Worm (Caenorhabditis elegans): ENCODE data around the gene T26C12.3.
"Not testable (repeated sequence)": the region's sequence is repeated elsewhere in the genome, so short reads cannot be mapped to it uniquely, and the experiment has no call there.

T26C12.3 gene

DNA sequence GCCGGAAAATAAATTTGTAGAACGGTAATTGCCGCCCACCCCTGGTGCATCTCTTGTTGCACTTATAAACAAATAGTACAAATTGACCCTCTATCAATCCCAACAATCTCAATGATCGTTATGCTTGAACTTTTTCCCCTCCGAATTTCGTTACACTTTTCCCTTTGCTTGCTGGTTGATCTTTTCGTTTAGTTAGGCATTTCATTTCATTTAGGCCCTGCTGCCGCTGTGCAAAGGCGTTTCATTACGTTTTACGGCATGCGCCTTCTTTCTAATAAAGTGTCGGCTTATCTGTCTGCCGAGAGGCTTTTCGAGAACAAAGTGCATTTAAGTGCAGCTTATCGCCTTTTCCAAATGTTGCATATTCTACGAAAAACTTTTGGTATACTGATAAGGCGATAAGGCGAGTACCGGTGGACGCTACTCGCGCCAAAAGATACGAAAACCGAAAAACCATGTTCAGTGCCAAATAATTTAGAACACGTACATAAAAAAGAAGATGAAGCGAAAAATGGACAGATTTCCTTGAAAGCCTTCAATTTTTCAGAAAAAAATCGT, 37.5 kb upstream of the T26C12.3 start:
- TF ChIP-seq elt-2 (tag; optimal IDR thresholded peaks at IDR 0.05), result peak; percentile 88
- peak; percentile 87 for TF ChIP-seq pqm-1 (tag; optimal IDR thresholded peaks at IDR 0.05)
- TF ChIP-seq tbx-2 (tag; optimal IDR thresholded peaks at IDR 0.05), result no peak

DNA sequence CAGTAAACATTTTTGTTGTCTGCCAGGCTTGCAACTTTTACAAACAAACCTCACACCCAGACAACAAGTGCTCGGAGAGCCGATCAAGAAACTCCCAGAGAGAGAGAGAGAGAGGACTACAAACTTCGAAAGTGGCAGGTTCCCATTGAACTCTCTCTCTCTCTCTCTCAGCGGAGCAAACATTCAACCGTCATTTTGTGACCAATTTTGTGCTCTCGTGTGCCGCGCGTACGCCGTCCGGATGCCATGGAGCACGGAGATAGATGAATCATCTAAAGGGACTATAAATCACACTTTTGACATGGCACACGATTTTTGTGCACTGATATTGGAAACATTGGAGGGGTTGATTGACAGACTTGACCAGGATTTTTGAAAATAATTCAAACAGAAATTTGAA, 35.7 kb upstream of the T26C12.3 start:
- TF ChIP-seq efl-1 (optimal IDR thresholded peaks at IDR 0.05) (no peak), efl-1 (GFP tag; optimal IDR thresholded peaks at IDR 0.05 in 1 of 2) (peak in 1 of 2 experiments; percentile 94), nhr-71 (tag; optimal IDR thresholded peaks at IDR 0.05) (no peak)

DNA sequence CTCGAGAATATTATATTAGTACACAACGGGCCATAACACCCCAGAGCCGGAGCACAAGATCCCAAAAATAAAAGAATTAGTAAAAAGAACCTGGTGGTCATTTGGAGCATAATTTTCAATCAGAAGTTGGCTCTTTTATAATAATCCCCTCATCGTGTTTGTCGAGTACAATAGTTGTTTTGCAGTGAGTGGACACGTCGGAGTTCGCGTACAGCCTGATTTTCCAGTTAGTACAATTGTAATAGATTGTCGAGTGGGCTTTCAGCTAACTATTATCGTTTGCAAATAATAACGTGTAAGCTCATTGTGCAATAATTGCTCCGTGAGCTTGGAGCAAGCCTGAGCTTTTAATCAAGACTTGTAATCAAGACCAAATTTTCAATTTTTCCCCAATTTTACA, 34.3 kb upstream of the T26C12.3 start, which contains the start of gene W08E12.9:
TSS of gene W08E12.9 (minus strand) at position 101 of the 400 bp plus-strand sequence.
- TF ChIP-seq efl-3 (GFP tag; optimal IDR thresholded peaks at IDR 0.05), result no peak
- no peak for TF ChIP-seq nhr-84 (tag; optimal IDR thresholded peaks at IDR 0.05)
- no peak for TF ChIP-seq Y116A8C.19 (tag; optimal IDR thresholded peaks at IDR 0.05; ENCODE audit: borderline replicate concordance)
- no peak for TF ChIP-seq sup-37 (GFP tag; optimal IDR thresholded peaks at IDR 0.05)
- no peak for TF ChIP-seq aha-1 (tag; optimal IDR thresholded peaks at IDR 0.05)
- no peak for TF ChIP-seq alr-1 (tag; optimal IDR thresholded peaks at IDR 0.05; ENCODE audit: borderline replicate concordance)
- no peak for TF ChIP-seq nhr-19 (GFP tag; conservative IDR thresholded peaks at IDR 0.05)
- TF ChIP-seq hlh-4 (tag; optimal IDR thresholded peaks at IDR 0.05), result no peak
- no peak for TF ChIP-seq rnt-1 (tag; optimal IDR thresholded peaks at IDR 0.05)
- TF ChIP-seq vab-15 (tag; optimal IDR thresholded peaks at IDR 0.05), result no peak
- no peak for TF ChIP-seq isw-1 (GFP tag; IDR thresholded peaks at IDR 0.05)
- no peak for TF ChIP-seq nhr-77 (tag; optimal IDR thresholded peaks at IDR 0.05)
- no peak for TF ChIP-seq unc-30 (tag; optimal IDR thresholded peaks at IDR 0.05)
- no peak for TF ChIP-seq lsy-2 (tag; optimal IDR thresholded peaks at IDR 0.05)
- TF ChIP-seq grh-1 (GFP tag; IDR thresholded peaks at IDR 0.05), result no peak
- no peak for TF ChIP-seq mep-1 (tag; optimal IDR thresholded peaks at IDR 0.05)
- no peak for TF ChIP-seq C34B4.2 (tag; optimal IDR thresholded peaks at IDR 0.05)
- TF ChIP-seq lin-39 (tag; optimal IDR thresholded peaks at IDR 0.05), result no peak
- no peak for TF ChIP-seq ztf-4 (tag; optimal IDR thresholded peaks at IDR 0.05)

DNA sequence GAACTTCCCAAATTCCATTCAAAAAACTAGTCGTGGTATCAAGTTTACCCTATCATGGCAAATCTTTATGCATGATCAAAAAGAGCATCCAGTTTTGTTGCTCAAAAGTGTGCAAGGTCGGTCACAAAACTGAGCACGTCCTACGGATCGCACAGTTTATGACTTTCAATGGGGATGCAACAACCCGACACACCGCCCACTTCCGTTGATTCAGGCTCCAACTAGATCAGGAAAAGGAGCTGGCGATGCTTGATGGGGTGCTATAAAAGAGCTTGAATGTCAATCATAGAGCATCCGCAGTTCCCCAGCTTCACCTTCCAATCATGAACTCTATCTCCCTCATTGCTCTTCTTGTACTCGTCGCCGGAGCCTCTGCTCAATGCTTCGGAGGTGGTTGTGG, 32.4 kb upstream of the T26C12.3 start, which contains the start of gene W08E12.2:
TSS of gene W08E12.2 (plus strand) at position 301 of the 400 bp plus-strand sequence.
- TF ChIP-seq efl-1 (optimal IDR thresholded peaks at IDR 0.05), result no peak
- TF ChIP-seq efl-1 (GFP tag; optimal IDR thresholded peaks at IDR 0.05 in 1 of 2), result peak in 1 of 2 experiments; percentile 24
- no peak for TF ChIP-seq ceh-82 (tag; optimal IDR thresholded peaks at IDR 0.05)
- TF ChIP-seq unc-98 (GFP tag; IDR thresholded peaks at IDR 0.05), result no peak
- TF ChIP-seq vab-15 (tag; optimal IDR thresholded peaks at IDR 0.05), result no peak

DNA sequence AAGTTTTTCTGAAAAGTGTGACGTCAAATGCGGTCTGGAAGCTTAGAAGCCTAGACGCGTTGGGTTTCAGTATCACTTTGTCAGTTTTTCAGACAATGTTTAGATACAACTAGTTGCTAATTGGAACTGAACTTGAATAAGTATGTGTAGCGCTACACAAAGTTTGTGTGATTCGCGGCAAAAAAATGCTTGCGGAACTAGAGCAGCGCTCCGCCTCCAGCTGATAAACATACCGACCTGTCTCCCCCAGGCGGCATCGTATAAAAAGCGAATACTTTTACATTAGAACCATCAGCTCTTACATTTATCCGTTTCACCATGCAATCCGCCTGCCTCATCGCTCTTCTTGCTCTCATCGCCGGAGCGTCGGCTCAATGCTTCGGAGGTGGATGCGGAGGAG, 30.5 kb upstream of the T26C12.3 start, which contains the start of gene idpp-12:
TSS of gene idpp-12 (plus strand) at position 301 of the 400 bp plus-strand sequence.
- not testable (repeated sequence) for TF ChIP-seq ets-5 (GFP tag; IDR thresholded peaks at IDR 0.05); pqm-1 (tag; optimal IDR thresholded peaks at IDR 0.05); nhr-11 (tag; optimal IDR thresholded peaks at IDR 0.05)

DNA sequence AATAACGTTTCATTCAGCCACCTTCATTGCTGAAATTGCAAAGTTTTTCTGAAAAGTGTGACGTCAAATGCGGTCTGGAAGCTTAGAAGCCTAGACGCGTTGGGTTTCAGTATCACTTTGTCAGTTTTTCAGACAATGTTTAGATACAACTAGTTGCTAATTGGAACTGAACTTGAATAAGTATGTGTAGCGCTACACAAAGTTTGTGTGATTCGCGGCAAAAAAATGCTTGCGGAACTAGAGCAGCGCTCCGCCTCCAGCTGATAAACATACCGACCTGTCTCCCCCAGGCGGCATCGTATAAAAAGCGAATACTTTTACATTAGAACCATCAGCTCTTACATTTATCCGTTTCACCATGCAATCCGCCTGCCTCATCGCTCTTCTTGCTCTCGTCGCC, 28.9 kb upstream of the T26C12.3 start, which contains the start of gene W08E12.4:
TSS of gene W08E12.4 (plus strand) at position 301 of the 400 bp plus-strand sequence.
- not testable (repeated sequence) for TF ChIP-seq nhr-90 (tag; optimal IDR thresholded peaks at IDR 0.05; ENCODE audit: poor library complexity); fkh-8 (tag; optimal IDR thresholded peaks at IDR 0.05); nhr-47 (tag; optimal IDR thresholded peaks at IDR 0.05)
